Fruit fly (Drosophila melanogaster): ENCODE data around the gene Atg16.

Gene Atg16

dm6 chr3R:29834759-29835709, at the start of gene Atg16 (continued):
- peak; percentile 95 for TF ChIP-seq amos (GFP tag; IDR thresholded peaks at IDR 0.05; ENCODE audit: partially characterized antibody)
- TF ChIP-seq mirr (GFP tag; optimal IDR thresholded peaks at IDR 0.05) = no peak
- no peak for TF ChIP-seq Hmx (GFP tag; optimal IDR thresholded peaks at IDR 0.05)
- no peak for TF ChIP-seq rib (GFP tag; IDR thresholded peaks at IDR 0.05)
- no peak for TF ChIP-seq h (optimal IDR thresholded peaks at IDR 0.05)
- no peak for TF ChIP-seq CG3726 (GFP tag; IDR thresholded peaks at IDR 0.05)
- peak; percentile 85 for TF ChIP-seq zen2 (GFP tag; IDR thresholded peaks at IDR 0.05; ENCODE audit: partially characterized antibody)
- TF ChIP-seq CG10543 (GFP tag; optimal IDR thresholded peaks at IDR 0.05) = no peak
- no peak for TF ChIP-seq Dek (tag; optimal IDR thresholded peaks at IDR 0.05)
- no peak for TF ChIP-seq CG4328 (GFP tag; optimal IDR thresholded peaks at IDR 0.05)
- no peak for TF ChIP-seq chif (GFP tag; optimal IDR thresholded peaks at IDR 0.05)
- peak; percentile 91 for TF ChIP-seq E2f2 (GFP tag; IDR thresholded peaks at IDR 0.05)
- no peak for TF ChIP-seq HLHmδ (GFP tag; optimal IDR thresholded peaks at IDR 0.05)
- 0 out of 2 replicates have a peak, but pooled peaks have one; percentile 9 for TF ChIP-seq sob (GFP tag; IDR thresholded peaks at IDR 0.05)
- no peak for TF ChIP-seq Rx (GFP tag; IDR thresholded peaks at IDR 0.05)
- TF ChIP-seq wdn (GFP tag; IDR thresholded peaks at IDR 0.05) = no peak
- 0 out of 2 replicates have a peak, but pooled peaks have one; percentile 27 for TF ChIP-seq CG3847 (GFP tag; IDR thresholded peaks at IDR 0.05)
- TF ChIP-seq CG34422 (GFP tag; IDR thresholded peaks at IDR 0.05) = no peak; the same call in 2 of the 3 replicates
- no peak for TF ChIP-seq CG11695 (GFP tag; IDR thresholded peaks at IDR 0.05)
- peak; percentile 17 for TF ChIP-seq grn (GFP tag; optimal IDR thresholded peaks at IDR 0.05)
- no peak for TF ChIP-seq D (optimal IDR thresholded peaks at IDR 0.05)
- TF ChIP-seq D (GFP tag; optimal IDR thresholded peaks at IDR 0.05) = no peak
- no peak for TF ChIP-seq CG18764 (GFP tag; optimal IDR thresholded peaks at IDR 0.05)
- peak; percentile 18; the same call in 1 of the 3 replicates for TF ChIP-seq CG6175 (GFP tag; IDR thresholded peaks at IDR 0.05)
- peak; percentile 15 for TF ChIP-seq lilli (GFP tag; optimal IDR thresholded peaks at IDR 0.05)
- TF ChIP-seq CG1233 (GFP tag; optimal IDR thresholded peaks at IDR 0.05) = no peak
- no peak for TF ChIP-seq Atf6 (GFP tag; IDR thresholded peaks at IDR 0.05)
- TF ChIP-seq CG3995 (GFP tag; optimal IDR thresholded peaks at IDR 0.05) = peak; percentile 36
- TF ChIP-seq B-H1 (GFP tag; IDR thresholded peaks at IDR 0.05) = no peak
- TF ChIP-seq CG7556 (GFP tag; optimal IDR thresholded peaks at IDR 0.05) = no peak
- TF ChIP-seq NfI (GFP tag; optimal IDR thresholded peaks at IDR 0.05) = no peak
- TF ChIP-seq CG4730 (GFP tag; IDR thresholded peaks at IDR 0.05) = no peak
- no peak for TF ChIP-seq Stat92E (GFP tag; optimal IDR thresholded peaks at IDR 0.05)
- no peak for TF ChIP-seq cato (GFP tag; optimal IDR thresholded peaks at IDR 0.05; ENCODE audit: borderline replicate concordance)
- no peak for TF ChIP-seq CG7357 (GFP tag; IDR thresholded peaks at IDR 0.05)
- TF ChIP-seq CG15696 (tag; optimal IDR thresholded peaks at IDR 0.05) = no peak
- TF ChIP-seq CG5953 (GFP tag; IDR thresholded peaks at IDR 0.05) = 0 out of 2 replicates have a peak, but pooled peaks have one; percentile 16
- TF ChIP-seq CG12236 (GFP tag; optimal IDR thresholded peaks at IDR 0.05) = no peak
- no peak for TF ChIP-seq tap (tag; optimal IDR thresholded peaks at IDR 0.05)
- no peak for TF ChIP-seq Adf1 (GFP tag; IDR thresholded peaks at IDR 0.05)
- TF ChIP-seq CG1792 (GFP tag; optimal IDR thresholded peaks at IDR 0.05) = no peak
- TF ChIP-seq Med (GFP tag) = peak; percentile 84
- no peak for TF ChIP-seq CG8281 (tag; optimal IDR thresholded peaks at IDR 0.05)
- TF ChIP-seq Ets97D (GFP tag; optimal IDR thresholded peaks at IDR 0.05) = peak; percentile 22
- no peak for TF ChIP-seq CG18619 (GFP tag; optimal IDR thresholded peaks at IDR 0.05)
- no peak for TF ChIP-seq gce (GFP tag; IDR thresholded peaks at IDR 0.05)
- TF ChIP-seq Ptx1 (GFP tag; IDR thresholded peaks at IDR 0.05) = no peak
- TF ChIP-seq fd96Cb (tag; optimal IDR thresholded peaks at IDR 0.05) = no peak
- TF ChIP-seq CG9609 (GFP tag; optimal IDR thresholded peaks at IDR 0.05) = no peak
- TF ChIP-seq CG10565 (GFP tag; optimal IDR thresholded peaks at IDR 0.05) = no peak

Data from whole organism, embryonic.